Worm (Caenorhabditis elegans) whole organism, L4 larva: ENCODE results near the gene gldi-8.

ENCODE experiments used
- F44E2.7 ChIP-seq: fragments of 200-800 bp; sonication (Bioruptor generic); IDR thresholded peaks from 2 replicates; pipeline ENCODE4 v2.1.2; 2022; ENCODE audit warnings: missing genetic modification characterization, missing compliant biosample characterization
- R02D3.7 ChIP-seq: fragments of 150-350 bp; sonication (generic microtip); optimal IDR thresholded peaks from 3 replicates; lab custom pipeline; 2014; ENCODE audit warnings: missing biosample characterization, missing genetic modification characterization
- T26A8.4 ChIP-seq: fragments of 200-800 bp; sonication (Bioruptor generic); IDR thresholded peaks from 2 replicates; pipeline ENCODE4 v1.3.6; 2022; ENCODE audit warnings: missing genetic modification characterization, missing compliant biosample characterization
- ZK337.2 ChIP-seq: fragments of 200-800 bp; sonication (Bioruptor generic); IDR thresholded peaks from 2 replicates; pipeline ENCODE4 v1.3.6; 2022; ENCODE audit warnings: missing genetic modification reagents, missing genetic modification characterization, missing compliant biosample characterization
- ZK546.5 ChIP-seq, 2 experiments: sonication (generic microtip); optimal IDR thresholded peaks; 2 replicates each; lab custom pipeline; 2017; ENCODE audit warnings: missing biosample characterization in 2 of 2, missing genetic modification characterization in 2 of 2
- aha-1 ChIP-seq: fragments of 150-350 bp; peaks from one replicate; lab custom pipeline; 2014; ENCODE audit warnings: missing biosample characterization, missing genetic modification characterization
- ama-1 ChIP-seq: fragments of 150-350 bp; optimal IDR thresholded peaks from 2 replicates; lab custom pipeline; 2014; ENCODE audit warnings: inconsistent platforms, mixed read lengths
- attf-4 ChIP-seq: sonication (generic microtip); optimal IDR thresholded peaks from 3 replicates; lab custom pipeline; 2017; ENCODE audit warnings: missing biosample characterization, missing genetic modification characterization
- ceh-20 ChIP-seq: fragments of 200-800 bp; sonication (Bioruptor generic); IDR thresholded peaks from 2 replicates; pipeline ENCODE4 v1.3.6; 2022; ENCODE audit warnings: missing genetic modification reagents, missing genetic modification characterization, missing compliant biosample characterization
- ceh-28 ChIP-seq: fragments of 150-350 bp; optimal IDR thresholded peaks from 2 replicates; lab custom pipeline; 2014; ENCODE audit warnings: missing biosample characterization, missing genetic modification reagents, missing genetic modification characterization
- ceh-32 ChIP-seq: sonication (generic microtip); optimal IDR thresholded peaks from 2 replicates; lab custom pipeline; 2016; ENCODE audit warnings: mild to moderate bottlenecking, missing genetic modification characterization, missing compliant biosample characterization; ENCODE audit not compliant: poor library complexity
- ceh-44 ChIP-seq: fragments of 200-800 bp; sonication (Bioruptor generic); IDR thresholded peaks from 2 replicates; pipeline ENCODE4 v1.3.6; 2022; ENCODE audit warnings: missing genetic modification reagents, missing genetic modification characterization, missing compliant biosample characterization
- ceh-82 ChIP-seq: sonication (generic microtip); optimal IDR thresholded peaks from 2 replicates; lab custom pipeline; 2017; ENCODE audit warnings: missing biosample characterization, missing genetic modification characterization
- daf-12 ChIP-seq: fragments of 150-350 bp; optimal IDR thresholded peaks from 2 replicates; lab custom pipeline; 2014; ENCODE audit warnings: missing biosample characterization, missing genetic modification reagents, missing genetic modification characterization
- gei-8 ChIP-seq: fragments of 200-800 bp; sonication (Bioruptor generic); optimal IDR thresholded peaks from 2 replicates; lab custom pipeline; 2018; ENCODE audit warnings: mild to moderate bottlenecking, missing genetic modification characterization, missing compliant biosample characterization
- hlh-11 ChIP-seq: fragments of 200-800 bp; sonication (Bioruptor generic); optimal IDR thresholded peaks from 2 replicates; lab custom pipeline; 2018; ENCODE audit warnings: mild to moderate bottlenecking, missing genetic modification characterization, missing compliant biosample characterization
- hlh-30 ChIP-seq: sonication (generic microtip); optimal IDR thresholded peaks from 2 replicates; lab custom pipeline; 2017; ENCODE audit warnings: antibody characterized with exemption, mild to moderate bottlenecking, missing genetic modification characterization, missing compliant biosample characterization; ENCODE audit not compliant: insufficient read depth
- hmg-1.1 ChIP-seq: fragments of 200-800 bp; sonication (Bioruptor generic); IDR thresholded peaks from 2 replicates; pipeline ENCODE4 v1.3.6; 2022; ENCODE audit warnings: missing genetic modification reagents, missing genetic modification characterization, missing compliant biosample characterization
- lin-1 ChIP-seq: fragments of 200-800 bp; sonication (Bioruptor generic); IDR thresholded peaks from 2 replicates; pipeline ENCODE4 v1.3.6; 2022; ENCODE audit warnings: missing genetic modification reagents, missing genetic modification characterization, missing compliant biosample characterization
- lin-13 ChIP-seq: fragments of 150-350 bp; optimal IDR thresholded peaks from 2 replicates; lab custom pipeline; 2014; ENCODE audit warnings: missing biosample characterization, missing genetic modification reagents, missing genetic modification characterization
- lin-38 ChIP-seq: fragments of 200-800 bp; sonication (Bioruptor generic); IDR thresholded peaks from 2 replicates; pipeline ENCODE4 v1.3.6; 2022; ENCODE audit warnings: missing genetic modification reagents, missing genetic modification characterization, missing compliant biosample characterization
- mep-1 ChIP-seq: fragments of 150-350 bp; sonication (generic microtip); optimal IDR thresholded peaks from 3 replicates; lab custom pipeline; 2014; ENCODE audit warnings: missing biosample characterization, missing genetic modification characterization
- mxl-2 ChIP-seq: fragments of 200-800 bp; sonication (Bioruptor generic); conservative IDR thresholded peaks from 2 replicates; pipeline ENCODE4 v1.3.6; 2022; ENCODE audit warnings: missing genetic modification reagents, missing genetic modification characterization, missing compliant biosample characterization
- nhr-102 ChIP-seq: sonication (generic microtip); optimal IDR thresholded peaks from 2 replicates; lab custom pipeline; 2016; ENCODE audit warnings: mild to moderate bottlenecking, missing genetic modification characterization, moderate library complexity, missing compliant biosample characterization
- nhr-25 ChIP-seq: sonication (generic microtip); optimal IDR thresholded peaks from 2 replicates; lab custom pipeline; 2017; ENCODE audit warnings: missing genetic modification characterization, mild to moderate bottlenecking, missing compliant biosample characterization, antibody characterized with exemption, moderate library complexity, borderline replicate concordance; ENCODE audit not compliant: insufficient read depth
- nhr-28 ChIP-seq: fragments of 150-350 bp; optimal IDR thresholded peaks from 2 replicates; lab custom pipeline; 2014; ENCODE audit warnings: missing biosample characterization, missing genetic modification characterization
- pha-4 ChIP-seq, 2 experiments: fragments of 150-350 bp in 1 of 2; fragments of 200-800 bp in 1 of 2; sonication (Bioruptor generic) in 1 of 2; IDR thresholded peaks in 1 of 2; optimal IDR thresholded peaks in 1 of 2; 2 replicates each; pipeline versions ENCODE4 v1.3.6 to Lab custom; 2014 to 2022; ENCODE audit warnings: missing genetic modification characterization in 2 of 2, missing genetic modification reagents in 2 of 2, missing biosample characterization in 1 of 2, missing compliant biosample characterization in 1 of 2
- saeg-2 ChIP-seq: fragments of 200-800 bp; sonication (Bioruptor generic); IDR thresholded peaks from 2 replicates; pipeline ENCODE4 v1.3.6; 2022; ENCODE audit warnings: missing genetic modification reagents, missing genetic modification characterization, missing compliant biosample characterization
- sdz-12 ChIP-seq: fragments of 200-800 bp; sonication (Bioruptor generic); optimal IDR thresholded peaks from 2 replicates; lab custom pipeline; 2018; ENCODE audit warnings: mild to moderate bottlenecking, missing genetic modification characterization, missing compliant biosample characterization
- set-16 ChIP-seq: fragments of 200-800 bp; sonication (Bioruptor generic); IDR thresholded peaks from 2 replicates; pipeline ENCODE4 v1.3.6; 2022; ENCODE audit warnings: missing genetic modification reagents, missing genetic modification characterization, missing compliant biosample characterization
- snpc-1.2 ChIP-seq: fragments of 200-800 bp; sonication (Bioruptor generic); IDR thresholded peaks from 2 replicates; pipeline ENCODE4 v1.3.6; 2022; ENCODE audit warnings: missing genetic modification reagents, missing genetic modification characterization, missing compliant biosample characterization
- snpc-4 ChIP-seq: fragments of 150-350 bp; optimal IDR thresholded peaks from 2 replicates; lab custom pipeline; 2014; ENCODE audit warnings: missing biosample characterization, missing genetic modification characterization
- tag-97 ChIP-seq: fragments of 200-800 bp; sonication (Bioruptor generic); IDR thresholded peaks from 2 replicates; pipeline ENCODE4 v1.3.6; 2022; ENCODE audit warnings: missing genetic modification characterization, missing compliant biosample characterization
- tra-1 ChIP-seq: fragments of 200-800 bp; sonication (Bioruptor generic); IDR thresholded peaks from 2 replicates; pipeline ENCODE4 v1.3.6; 2022; ENCODE audit warnings: missing genetic modification reagents, missing genetic modification characterization, missing compliant biosample characterization
- unc-62 ChIP-seq, 3 experiments: fragments of 150-350 bp in 1 of 3; sonication (generic microtip); optimal IDR thresholded peaks in 2 of 3; peaks in 1 of 3; 1 replicate in 1 of 3; 2 replicates in 2 of 3; lab custom pipeline; 2014 to 2017; ENCODE audit warnings: missing biosample characterization in 3 of 3, missing genetic modification characterization in 3 of 3, missing genetic modification reagents in 3 of 3, missing genotype in 1 of 3
- zfp-3 ChIP-seq: fragments of 200-800 bp; sonication (Bioruptor generic); conservative IDR thresholded peaks from 2 replicates; pipeline ENCODE4 v1.3.6; 2022; ENCODE audit warnings: missing genetic modification reagents, missing genetic modification characterization, missing compliant biosample characterization
- zip-11 ChIP-seq: fragments of 200-800 bp; sonication (Bioruptor generic); IDR thresholded peaks from 2 replicates; pipeline ENCODE4 v1.3.6; 2022; ENCODE audit warnings: missing genetic modification characterization, missing compliant biosample characterization
- ztf-11 ChIP-seq: fragments of 150-350 bp; optimal IDR thresholded peaks from 2 replicates; lab custom pipeline; 2014; ENCODE audit warnings: missing biosample characterization, missing genetic modification characterization

Gene gldi-8

ce11 chrIII:12614669-12615451 lies 15.3 kb upstream of the gldi-8 start (continued):
- TF ChIP-seq ceh-20 (GFP tag; lab: Robert Waterston, UW) (no peak), tag-97 (GFP tag; lab: Robert Waterston, UW) (no peak), nhr-102 (tag; lab: Kevin White, UChicago) (peak; percentile 62), mep-1 (tag; lab: Kevin White, UChicago) (peak; percentile 43), saeg-2 (GFP tag; lab: Robert Waterston, UW) (0 out of 2 replicates have a peak, but pooled peaks have one; percentile 13), lin-13 (GFP tag; lab: Kevin White, UChicago) (peak; percentile 52), ZK546.5 (tag; optimal IDR thresholded peaks at IDR 0.05; lab: Kevin White, UChicago) (no peak), pha-4 (GFP tag; IDR thresholded peaks at IDR 0.05; lab: Robert Waterston, UW) (0 out of 2 replicates have a peak, but pooled peaks have one; percentile 43), pha-4 (tag; optimal IDR thresholded peaks at IDR 0.05; lab: Kevin White, UChicago) (peak; percentile 73), lin-1 (GFP tag; lab: Robert Waterston, UW) (0 out of 2 replicates have a peak, but pooled peaks have one; percentile 16), nhr-28 (tag; lab: Kevin White, UChicago) (peak; percentile 93)

- TF ChIP-seq aha-1 (tag; lab: Kevin White, UChicago), result peak; percentile 80
- no peak for TF ChIP-seq hlh-11
These were observed 14.6 kb upstream of the gldi-8 start for ce11 chrIII:12614161-12614560.

ce11 chrIII:12613138-12613915 lies 13.8 kb upstream of the gldi-8 start:
- TF ChIP-seq snpc-4 (tag; lab: Kevin White, UChicago) (no peak), ama-1 (peak; percentile 13), ceh-44 (GFP tag; lab: Robert Waterston, UW) (no peak), pha-4 (GFP tag; IDR thresholded peaks at IDR 0.05; lab: Robert Waterston, UW) (peak; percentile 62), pha-4 (tag; optimal IDR thresholded peaks at IDR 0.05; lab: Kevin White, UChicago) (no peak), ceh-28 (tag; lab: Kevin White, UChicago) (no peak), set-16 (GFP tag; lab: Robert Waterston, UW) (peak; percentile 54; the same call in 1 of the 2 replicates), hlh-30 (tag; lab: Kevin White, UChicago) (no peak), mep-1 (tag; lab: Kevin White, UChicago) (peak; percentile 18), R02D3.7 (tag; lab: Kevin White, UChicago) (no peak), nhr-28 (tag; lab: Kevin White, UChicago) (no peak), tra-1 (0 out of 2 replicates have a peak, but pooled peaks have one; percentile 51), snpc-1.2 (GFP tag; lab: Robert Waterston, UW) (peak; percentile 32), T26A8.4 (GFP tag; lab: Robert Waterston, UW) (no peak), unc-62 (GFP tag; optimal IDR thresholded peaks at IDR 0.05 in 1 of 2; lab: Kevin White, UChicago) (peak in 1 of 2 experiments; percentile 6), unc-62 (tag; optimal IDR thresholded peaks at IDR 0.05; lab: Kevin White, UChicago) (no peak), tag-97 (GFP tag; lab: Robert Waterston, UW) (no peak), lin-38 (GFP tag; lab: Robert Waterston, UW) (no peak), aha-1 (tag; lab: Kevin White, UChicago) (peak; percentile 96), sdz-12 (GFP tag; lab: Kevin White, UChicago) (no peak), zfp-3 (0 out of 2 replicates have a peak, but pooled peaks have one; percentile 11), zip-11 (GFP tag; lab: Robert Waterston, UW) (no peak)

- peak; percentile 53; the same call in 1 of the 2 replicates for TF ChIP-seq mxl-2 (GFP tag; lab: Robert Waterston, UW)
- peak; percentile 97 for TF ChIP-seq hmg-1.1
- TF ChIP-seq ceh-82 (tag; lab: Kevin White, UChicago), result no peak
- peak; percentile 99 for TF ChIP-seq gei-8
- TF ChIP-seq aha-1 (tag; lab: Kevin White, UChicago), result peak; percentile 99
- TF ChIP-seq daf-12, result no peak
- TF ChIP-seq ZK337.2, result 0 out of 2 replicates have a peak, but pooled peaks have one; percentile 5
- TF ChIP-seq ceh-32 (tag; lab: Kevin White, UChicago), result peak; percentile 81
- TF ChIP-seq attf-4, result peak; percentile 62
- TF ChIP-seq ZK546.5 (tag; optimal IDR thresholded peaks at IDR 0.05; lab: Kevin White, UChicago), result peak in 1 of 2 experiments; percentile 15
- TF ChIP-seq T26A8.4 (GFP tag; lab: Robert Waterston, UW), result peak; percentile 96
- TF ChIP-seq F44E2.7, result no peak
- TF ChIP-seq ztf-11 (tag; lab: Kevin White, UChicago), result no peak
- peak; percentile 98 for TF ChIP-seq nhr-25 (tag; lab: Kevin White, UChicago)
- peak; percentile 83 for TF ChIP-seq lin-38 (GFP tag; lab: Robert Waterston, UW)
- peak; percentile 21; the same call in 1 of the 2 replicates for TF ChIP-seq snpc-1.2 (GFP tag; lab: Robert Waterston, UW)
- peak; percentile 98 for TF ChIP-seq saeg-2 (GFP tag; lab: Robert Waterston, UW)
- no peak for TF ChIP-seq R02D3.7 (tag; lab: Kevin White, UChicago)
These were observed 13.0 kb upstream of the gldi-8 start for ce11 chrIII:12612519-12612935.
